Worm (Caenorhabditis elegans): ENCODE measurements around the gene ttr-51.

DNA sequence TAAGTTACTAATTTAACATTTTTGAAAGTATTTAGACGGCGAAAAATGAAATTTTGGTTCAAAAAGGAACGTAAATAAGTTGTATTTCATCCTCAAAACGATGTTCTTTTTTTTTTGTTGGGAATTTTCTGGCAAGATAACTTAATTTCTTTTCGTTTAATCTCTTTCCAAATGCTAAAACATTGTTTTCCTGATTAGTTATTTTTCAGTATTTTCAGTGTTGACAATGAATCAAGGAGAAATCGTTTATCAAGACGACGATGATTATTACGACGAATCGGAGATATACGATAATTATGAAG is 11.3 kb downstream of the ttr-51 start, which contains the start of gene lin-54:
- TF ChIP-seq flt-1 (GFP tag; IDR thresholded peaks at IDR 0.05) (no peak), tab-1 (GFP tag; IDR thresholded peaks at IDR 0.05) (no peak), T22C8.4 (GFP tag; IDR thresholded peaks at IDR 0.05) (no peak)
